Worm (Caenorhabditis elegans) whole organism, L4/young adult: ENCODE measurements around the gene T04C12.11.

Experiments
- W03F9.2 ChIP-seq: fragments of 150-350 bp; optimal IDR thresholded peaks from 2 replicates; lab custom pipeline; 2014; ENCODE audit warnings: missing biosample characterization, missing genetic modification characterization
- dao-5 ChIP-seq: sonication (generic microtip); optimal IDR thresholded peaks from 2 replicates; lab custom pipeline; 2016; ENCODE audit warnings: missing genotype, missing genetic modification characterization, moderate library complexity, missing compliant biosample characterization
- him-1 ChIP-seq: sonication (generic microtip); optimal IDR thresholded peaks from 2 replicates; lab custom pipeline; 2016; ENCODE audit warnings: missing genotype, missing genetic modification reagents, missing genetic modification characterization, missing compliant biosample characterization

Gene T04C12.11

DNA sequence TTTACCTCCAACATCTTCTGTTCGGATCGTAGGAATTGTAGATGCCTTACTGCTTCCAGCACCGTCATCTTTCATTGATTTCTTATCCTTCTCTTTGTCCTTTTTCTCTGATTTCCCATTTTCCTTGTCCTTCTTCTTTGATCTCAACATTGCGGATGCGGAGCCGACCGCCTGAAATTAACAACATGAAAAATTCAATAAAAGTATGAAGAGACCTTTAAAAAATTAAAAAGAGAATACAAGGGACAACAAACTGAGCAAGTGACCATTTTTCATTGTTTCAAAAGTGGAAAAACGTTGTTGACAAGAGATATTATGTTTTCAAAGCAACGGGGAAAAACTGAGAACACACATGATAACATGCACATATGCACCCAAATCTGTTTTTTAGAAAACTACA lies 29.4 kb downstream of the T04C12.11 start:
- no peak for TF ChIP-seq W03F9.2 (tag; lab: Kevin White, UChicago)
- no peak for TF ChIP-seq him-1 (tag; lab: Kevin White, UChicago)
- no peak for TF ChIP-seq dao-5 (tag; lab: Kevin White, UChicago)

DNA sequence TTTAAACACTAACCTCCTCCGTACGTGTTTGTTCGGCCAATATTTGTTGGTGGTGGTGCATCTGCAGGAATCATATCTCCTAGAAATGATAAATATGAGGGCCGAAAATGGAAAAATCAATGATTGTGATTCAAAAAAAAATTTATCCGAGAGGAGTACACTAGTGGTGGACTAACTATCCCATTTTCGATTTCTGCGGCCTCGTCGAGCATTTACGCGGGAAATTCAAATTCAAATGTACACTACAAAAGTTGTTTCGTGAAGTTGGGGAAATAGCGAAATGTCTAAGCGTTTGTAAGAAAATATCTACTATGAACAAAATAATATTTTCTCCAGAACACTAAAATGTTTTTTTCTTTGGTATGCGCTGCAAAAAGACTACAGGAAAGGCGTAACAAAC lies 30.8 kb downstream of the T04C12.11 start:
- TF ChIP-seq dao-5 (tag; lab: Kevin White, UChicago) (no peak), W03F9.2 (tag; lab: Kevin White, UChicago) (peak; percentile 22)

DNA sequence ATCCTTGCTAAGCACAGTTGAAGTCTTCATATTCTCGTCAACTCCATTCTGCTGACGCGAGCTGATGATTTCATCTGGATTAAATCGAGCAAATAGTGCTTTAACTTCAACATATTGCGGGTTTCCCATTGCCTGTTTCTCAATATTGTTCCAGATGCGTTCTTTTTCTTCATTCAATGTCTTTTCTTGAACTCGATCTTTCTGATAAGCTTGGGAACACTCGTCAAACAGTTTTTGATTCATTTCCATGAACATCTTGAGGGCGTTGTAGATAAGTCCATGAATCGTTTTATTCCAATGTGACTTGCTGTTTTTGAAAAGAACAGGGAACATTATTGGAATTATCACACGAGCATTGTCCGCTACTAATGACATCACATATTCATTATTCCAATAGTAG lies 32.3 kb downstream of the T04C12.11 start:
- TF ChIP-seq him-1 (tag; lab: Kevin White, UChicago), result no peak

DNA sequence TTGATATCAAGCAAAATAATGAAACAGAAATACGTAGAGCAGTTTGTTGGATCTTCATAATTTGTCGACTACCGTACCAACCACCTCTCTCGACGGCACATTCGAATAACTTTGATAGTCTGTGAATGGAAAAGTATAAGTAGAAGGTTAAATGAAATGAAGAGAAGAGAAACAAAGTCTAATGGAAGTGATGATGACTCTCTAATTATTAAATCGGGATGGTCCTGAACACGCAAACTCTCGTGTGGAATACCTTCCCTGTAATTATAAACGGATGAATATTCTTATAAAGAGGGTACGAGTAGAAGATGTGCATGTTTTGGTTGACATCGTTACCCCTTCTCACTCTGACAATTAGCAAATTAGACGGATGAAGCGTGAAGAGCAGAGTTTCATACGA lies 37.3 kb downstream of the T04C12.11 start, which contains the start of the genes C13G3.12 and hot-6:
Gene C13G3.12, minus strand, starts transcription at position 101 of the 400 bp plus-strand sequence.
Gene hot-6, minus strand, starts transcription at position 121 of the 400 bp plus-strand sequence.
- TF ChIP-seq him-1 (tag; lab: Kevin White, UChicago), result no peak
- TF ChIP-seq W03F9.2 (tag; lab: Kevin White, UChicago), result no peak
- TF ChIP-seq dao-5 (tag; lab: Kevin White, UChicago), result no peak

DNA sequence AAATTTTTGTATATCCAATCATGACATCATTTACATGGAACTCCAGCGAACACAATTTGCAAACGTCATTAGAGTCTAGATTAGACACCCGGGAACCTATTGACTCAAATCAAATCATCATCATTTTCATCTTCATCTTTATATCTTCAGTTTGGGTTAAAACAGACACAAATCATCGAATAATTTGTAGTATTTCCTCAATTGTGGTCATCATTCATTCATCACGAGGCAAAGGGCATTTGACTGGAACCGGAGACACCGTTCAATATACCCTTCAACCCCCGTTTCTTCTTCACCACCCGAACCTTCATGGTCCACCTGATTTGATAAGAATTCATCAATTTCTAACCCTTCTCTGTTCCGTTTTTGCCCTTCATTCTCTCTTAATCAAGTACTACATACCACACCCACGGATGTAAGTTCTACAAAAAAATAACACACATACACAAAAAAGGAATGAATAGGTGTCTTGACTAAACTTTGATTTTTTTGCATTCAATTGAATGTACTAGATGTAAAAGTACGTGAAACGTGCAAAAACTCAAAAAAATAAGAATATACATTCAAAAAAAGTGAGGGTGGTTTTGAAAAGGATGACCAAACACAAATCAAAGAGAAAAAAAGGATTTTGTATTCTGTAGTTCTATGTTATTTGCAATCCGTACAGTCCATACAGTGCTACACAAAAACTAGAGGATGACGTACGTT lies 43.1 kb downstream of the T04C12.11 start:
- no peak for TF ChIP-seq him-1 (tag; lab: Kevin White, UChicago)
- no peak for TF ChIP-seq W03F9.2 (tag; lab: Kevin White, UChicago)

DNA sequence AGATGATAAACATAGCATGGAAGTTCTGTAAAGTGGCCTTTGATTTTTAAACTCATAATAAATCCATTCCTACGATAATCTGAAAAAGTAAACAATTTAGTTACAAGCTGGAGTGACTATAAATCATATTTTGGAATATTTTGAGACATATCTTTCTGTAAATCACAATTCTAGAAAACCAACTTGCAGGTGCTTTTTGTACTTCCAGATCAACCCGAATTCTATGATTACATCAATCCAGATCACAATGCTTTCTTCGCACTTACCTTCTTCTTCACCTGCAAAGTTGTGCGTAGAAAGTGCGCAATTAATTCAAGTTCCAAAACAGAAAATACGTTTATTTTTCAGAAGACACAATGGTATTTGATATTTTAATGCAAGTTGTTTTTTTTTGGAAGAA lies 45.3 kb downstream of the T04C12.11 start:
- TF ChIP-seq him-1 (tag; lab: Kevin White, UChicago), result no peak
- TF ChIP-seq W03F9.2 (tag; lab: Kevin White, UChicago), result no peak
- no peak for TF ChIP-seq dao-5 (tag; lab: Kevin White, UChicago)

DNA sequence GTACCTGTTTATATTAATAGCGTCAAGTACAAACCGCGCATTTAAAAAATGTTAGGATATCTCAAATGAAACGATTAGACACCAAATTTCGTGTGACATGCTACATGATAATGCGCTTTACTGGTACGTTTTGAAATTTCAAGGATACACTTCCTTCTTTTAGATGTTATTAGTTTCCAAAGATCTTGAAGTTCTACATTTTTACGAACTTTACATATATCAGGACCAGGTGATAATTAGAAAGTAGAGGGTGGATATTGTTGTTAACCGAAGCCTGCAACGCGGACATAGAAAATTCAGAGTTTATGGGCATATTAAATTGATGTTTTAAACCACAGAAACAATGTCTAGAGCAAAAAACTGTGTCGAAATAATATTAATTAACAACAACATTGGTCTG lies 46.9 kb downstream of the T04C12.11 start:
- TF ChIP-seq him-1 (tag; lab: Kevin White, UChicago) (no peak), W03F9.2 (tag; lab: Kevin White, UChicago) (no peak), dao-5 (tag; lab: Kevin White, UChicago) (no peak)

DNA sequence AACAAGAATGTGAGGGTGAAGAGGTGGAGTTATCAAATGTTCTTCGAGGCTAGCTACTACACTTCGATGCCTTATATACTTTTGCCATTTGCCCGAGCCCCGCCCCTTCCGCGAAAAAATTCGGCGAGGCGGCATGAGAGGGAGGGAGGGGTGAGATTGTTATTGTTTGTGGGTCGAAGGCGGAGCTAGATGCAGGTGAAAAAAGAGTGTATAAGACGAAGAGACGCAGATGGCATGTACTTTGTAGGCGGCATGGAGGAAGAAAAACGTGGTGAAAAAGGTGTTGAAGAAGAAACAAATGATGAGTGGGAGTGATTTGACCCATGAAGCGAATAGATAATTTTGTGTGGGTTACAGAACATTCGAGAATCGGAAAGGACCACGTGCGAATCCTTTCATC lies 47.7 kb downstream of the T04C12.11 start, which contains the start of gene C13G3.1:
Gene C13G3.1, minus strand, starts transcription at position 47 of the 400 bp plus-strand sequence.
- no peak for TF ChIP-seq W03F9.2 (tag; lab: Kevin White, UChicago)
- no peak for TF ChIP-seq dao-5 (tag; lab: Kevin White, UChicago)
- no peak for TF ChIP-seq him-1 (tag; lab: Kevin White, UChicago)

DNA sequence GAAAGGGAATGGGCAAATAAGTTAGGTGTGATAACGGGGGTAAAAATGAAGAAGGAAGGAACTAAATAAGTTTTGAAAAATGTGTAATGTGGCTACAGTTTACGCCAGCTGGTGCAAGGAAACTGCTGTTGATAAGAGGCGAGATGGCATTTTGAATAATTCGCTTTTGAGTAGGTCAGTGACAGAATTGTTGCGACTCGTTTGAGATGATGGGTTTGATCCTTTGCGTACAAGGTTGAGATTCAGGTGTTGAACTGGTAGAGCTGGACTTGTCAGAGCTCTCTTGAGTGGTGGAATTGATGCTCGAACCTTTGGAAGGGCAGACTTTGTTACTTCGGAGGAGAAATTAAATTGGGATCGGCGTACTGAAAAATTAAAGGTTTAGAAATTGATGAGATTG lies 48.3 kb downstream of the T04C12.11 start:
- TF ChIP-seq W03F9.2 (tag; lab: Kevin White, UChicago), result no peak
- TF ChIP-seq dao-5 (tag; lab: Kevin White, UChicago), result no peak
- no peak for TF ChIP-seq him-1 (tag; lab: Kevin White, UChicago)

DNA sequence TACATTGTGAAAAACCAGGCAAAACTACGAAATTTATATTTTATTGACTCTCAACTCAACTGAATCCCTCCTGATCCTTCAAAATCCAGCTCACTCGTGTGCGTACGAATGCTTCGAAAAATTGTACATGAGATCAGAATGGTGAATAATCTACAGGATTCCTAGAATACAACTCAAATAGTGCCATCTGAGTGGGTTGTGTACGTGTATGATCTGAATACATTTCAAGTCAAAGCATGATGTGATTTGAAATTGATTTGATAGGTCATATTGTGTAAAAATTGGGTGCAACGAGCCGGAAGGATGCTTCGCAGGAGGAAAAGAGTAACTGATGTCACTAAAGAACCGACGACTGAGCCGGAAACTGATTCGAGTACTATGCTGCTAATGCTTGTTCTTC lies 49.3 kb downstream of the T04C12.11 start:
- TF ChIP-seq W03F9.2 (tag; lab: Kevin White, UChicago) (no peak), dao-5 (tag; lab: Kevin White, UChicago) (no peak), him-1 (tag; lab: Kevin White, UChicago) (no peak)
